Fruit fly (Drosophila melanogaster): ENCODE data around the gene BckdhA.

BckdhA gene

DNA sequence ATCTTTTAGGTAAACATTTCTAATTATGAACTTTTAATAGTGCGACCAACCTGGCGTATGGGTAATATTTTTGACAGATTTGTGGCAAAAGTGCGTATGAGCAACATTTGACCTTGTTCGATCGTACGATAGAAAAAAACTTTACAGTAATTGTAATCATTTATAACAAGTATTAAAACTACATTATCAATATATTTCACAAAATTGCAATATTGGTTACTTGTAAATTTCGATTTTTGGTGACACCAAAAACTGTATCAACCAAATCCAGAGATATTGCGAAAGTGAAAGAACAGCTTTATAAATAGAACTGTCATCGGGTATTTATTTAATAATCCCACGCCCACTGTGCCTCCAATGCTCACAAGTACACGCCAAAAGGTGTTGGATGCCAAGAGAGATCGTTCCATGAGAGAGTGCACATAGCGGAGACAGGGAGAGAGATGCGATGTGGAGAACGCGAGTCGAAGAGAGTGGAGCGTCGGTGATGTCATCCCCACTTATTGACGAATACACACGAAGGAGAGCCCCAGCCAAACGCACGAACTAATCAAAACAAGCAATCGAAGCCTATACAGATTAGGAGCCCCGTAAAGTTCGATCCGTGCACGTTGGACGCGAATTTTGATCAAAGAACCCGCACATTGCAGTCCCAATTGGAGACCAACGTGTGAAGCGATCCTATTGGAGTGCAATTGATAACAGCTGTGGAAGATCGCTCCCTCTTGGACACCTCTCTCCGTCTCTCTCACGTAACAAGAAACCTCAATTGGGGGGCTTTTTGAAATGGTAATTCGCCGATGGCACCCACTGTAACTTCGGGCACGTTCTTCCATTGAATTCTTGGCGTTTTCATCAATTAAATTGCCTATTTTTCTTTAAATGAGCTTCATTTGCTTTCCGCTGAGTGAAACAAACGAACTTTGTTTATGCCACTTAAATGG, 22.1 kb upstream of the BckdhA start:
- TF ChIP-seq CG12768 (GFP tag; optimal IDR thresholded peaks at IDR 0.05) (peak; percentile 95), ovo (GFP tag; optimal IDR thresholded peaks at IDR 0.05) (peak; percentile 57), toe (GFP tag; optimal IDR thresholded peaks at IDR 0.05) (peak; percentile 94), CG11617 (GFP tag; optimal IDR thresholded peaks at IDR 0.05) (peak; percentile 99), CG33017 (tag; optimal IDR thresholded peaks at IDR 0.05) (peak; percentile 88), kay (GFP tag; ENCODE audit: borderline replicate concordance) (peak; percentile 98), CG7045 (GFP tag; optimal IDR thresholded peaks at IDR 0.05) (peak; percentile 96), cic (GFP tag; optimal IDR thresholded peaks at IDR 0.05) (peak; percentile 72), CG14711 (tag; optimal IDR thresholded peaks at IDR 0.05) (peak; percentile 81), CG1620 (GFP tag; optimal IDR thresholded peaks at IDR 0.05) (peak; percentile 92), CG7101 (tag; optimal IDR thresholded peaks at IDR 0.05) (peak; percentile 93), pad (GFP tag; optimal IDR thresholded peaks at IDR 0.05) (peak; percentile 90), Crg-1 (GFP tag; optimal IDR thresholded peaks at IDR 0.05) (peak; percentile 87), CG5204 (GFP tag; optimal IDR thresholded peaks at IDR 0.05) (peak; percentile 96), Mnt (GFP tag; optimal IDR thresholded peaks at IDR 0.05) (peak; percentile 82), bab1 (GFP tag; optimal IDR thresholded peaks at IDR 0.05) (peak; percentile 84), Hr96 (GFP tag; optimal IDR thresholded peaks at IDR 0.05) (peak; percentile 88), tj (GFP tag; optimal IDR thresholded peaks at IDR 0.05) (peak; percentile 89), Clk (GFP tag; optimal IDR thresholded peaks at IDR 0.05) (peak; percentile 93), cnc (optimal IDR thresholded peaks at IDR 0.05) (peak; percentile 19 to 66)

DNA sequence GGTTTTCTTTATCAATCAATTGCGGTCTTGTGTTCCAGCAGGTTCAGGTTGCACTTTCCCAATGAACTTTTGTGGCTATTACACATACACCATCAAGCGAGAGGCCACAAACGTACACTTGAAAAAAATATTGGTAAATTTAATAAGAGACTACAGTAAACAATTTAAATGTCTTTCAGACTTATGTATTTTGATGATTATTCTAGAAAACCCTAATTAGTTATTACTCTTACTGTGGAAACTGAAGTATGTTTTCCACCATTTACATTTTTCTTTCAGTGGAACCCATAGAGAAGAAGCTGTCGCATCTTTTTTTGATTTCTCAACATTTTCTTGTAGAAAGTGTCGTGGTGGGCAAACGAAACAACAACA, 21.5 kb upstream of the BckdhA start:
- TF ChIP-seq CG7045 (GFP tag; optimal IDR thresholded peaks at IDR 0.05) (peak; percentile 29), Hr96 (GFP tag; optimal IDR thresholded peaks at IDR 0.05) (no peak), CG5204 (GFP tag; optimal IDR thresholded peaks at IDR 0.05) (no peak), CG12768 (GFP tag; optimal IDR thresholded peaks at IDR 0.05) (no peak), CG11617 (GFP tag; optimal IDR thresholded peaks at IDR 0.05) (peak; percentile 43), CG14711 (tag; optimal IDR thresholded peaks at IDR 0.05) (peak; percentile 68), CG33017 (tag; optimal IDR thresholded peaks at IDR 0.05) (peak; percentile 46), toe (GFP tag; optimal IDR thresholded peaks at IDR 0.05) (no peak), Mnt (GFP tag; optimal IDR thresholded peaks at IDR 0.05) (no peak), tj (GFP tag; optimal IDR thresholded peaks at IDR 0.05) (no peak), pad (GFP tag; optimal IDR thresholded peaks at IDR 0.05) (no peak), kay (GFP tag; ENCODE audit: borderline replicate concordance) (no peak), cnc (optimal IDR thresholded peaks at IDR 0.05) (no peak), CG1620 (GFP tag; optimal IDR thresholded peaks at IDR 0.05) (peak; percentile 26), CG7101 (tag; optimal IDR thresholded peaks at IDR 0.05) (peak; percentile 70), Crg-1 (GFP tag; optimal IDR thresholded peaks at IDR 0.05) (no peak), ovo (GFP tag; optimal IDR thresholded peaks at IDR 0.05) (no peak), bab1 (GFP tag; optimal IDR thresholded peaks at IDR 0.05) (peak; percentile 12), cic (GFP tag; optimal IDR thresholded peaks at IDR 0.05) (no peak), Clk (GFP tag; optimal IDR thresholded peaks at IDR 0.05) (no peak)

DNA sequence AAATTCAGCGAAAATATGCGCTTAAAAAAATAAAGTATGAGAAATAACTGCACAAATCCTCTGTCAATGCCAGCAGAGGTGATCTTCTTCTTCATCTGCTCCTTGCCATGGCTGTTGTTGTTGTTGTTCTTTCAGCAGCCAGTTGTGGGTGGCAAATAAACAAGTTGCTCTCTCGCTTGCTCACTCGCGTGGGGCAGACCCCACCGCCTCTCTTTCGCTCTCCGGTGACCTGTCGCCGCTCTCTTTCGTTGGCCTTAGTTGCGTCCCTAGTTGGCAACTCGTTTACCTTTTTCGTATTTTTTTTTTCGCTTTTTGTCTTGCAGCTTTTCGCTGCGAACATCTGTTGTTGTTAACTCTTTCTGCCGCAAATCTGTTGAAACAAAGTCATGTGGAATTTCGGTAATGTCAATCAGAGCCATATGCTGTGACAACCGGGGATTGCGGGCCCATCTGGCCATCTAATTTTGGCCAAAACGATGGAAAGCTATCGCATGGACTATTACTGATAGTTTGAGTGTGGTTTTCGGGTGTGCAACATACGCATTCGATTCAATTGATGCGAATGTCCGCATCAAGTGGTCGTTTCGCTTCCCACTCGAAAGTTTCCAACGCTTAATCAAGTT, 20.9 kb upstream of the BckdhA start:
- TF ChIP-seq Crg-1 (GFP tag; optimal IDR thresholded peaks at IDR 0.05), result no peak
- no peak for TF ChIP-seq Mnt (GFP tag; optimal IDR thresholded peaks at IDR 0.05)
- TF ChIP-seq bab1 (GFP tag; optimal IDR thresholded peaks at IDR 0.05), result no peak
- no peak for TF ChIP-seq CG7101 (tag; optimal IDR thresholded peaks at IDR 0.05)
- no peak for TF ChIP-seq Clk (GFP tag; optimal IDR thresholded peaks at IDR 0.05)
- TF ChIP-seq CG33017 (tag; optimal IDR thresholded peaks at IDR 0.05), result no peak
- no peak for TF ChIP-seq tj (GFP tag; optimal IDR thresholded peaks at IDR 0.05)
- TF ChIP-seq pad (GFP tag; optimal IDR thresholded peaks at IDR 0.05), result no peak
- no peak for TF ChIP-seq CG5204 (GFP tag; optimal IDR thresholded peaks at IDR 0.05)
- no peak for TF ChIP-seq cic (GFP tag; optimal IDR thresholded peaks at IDR 0.05)
- no peak for TF ChIP-seq ovo (GFP tag; optimal IDR thresholded peaks at IDR 0.05)
- TF ChIP-seq CG7045 (GFP tag; optimal IDR thresholded peaks at IDR 0.05), result no peak
- TF ChIP-seq CG14711 (tag; optimal IDR thresholded peaks at IDR 0.05), result no peak
- no peak for TF ChIP-seq kay (GFP tag; ENCODE audit: borderline replicate concordance)
- no peak for TF ChIP-seq Hr96 (GFP tag; optimal IDR thresholded peaks at IDR 0.05)

DNA sequence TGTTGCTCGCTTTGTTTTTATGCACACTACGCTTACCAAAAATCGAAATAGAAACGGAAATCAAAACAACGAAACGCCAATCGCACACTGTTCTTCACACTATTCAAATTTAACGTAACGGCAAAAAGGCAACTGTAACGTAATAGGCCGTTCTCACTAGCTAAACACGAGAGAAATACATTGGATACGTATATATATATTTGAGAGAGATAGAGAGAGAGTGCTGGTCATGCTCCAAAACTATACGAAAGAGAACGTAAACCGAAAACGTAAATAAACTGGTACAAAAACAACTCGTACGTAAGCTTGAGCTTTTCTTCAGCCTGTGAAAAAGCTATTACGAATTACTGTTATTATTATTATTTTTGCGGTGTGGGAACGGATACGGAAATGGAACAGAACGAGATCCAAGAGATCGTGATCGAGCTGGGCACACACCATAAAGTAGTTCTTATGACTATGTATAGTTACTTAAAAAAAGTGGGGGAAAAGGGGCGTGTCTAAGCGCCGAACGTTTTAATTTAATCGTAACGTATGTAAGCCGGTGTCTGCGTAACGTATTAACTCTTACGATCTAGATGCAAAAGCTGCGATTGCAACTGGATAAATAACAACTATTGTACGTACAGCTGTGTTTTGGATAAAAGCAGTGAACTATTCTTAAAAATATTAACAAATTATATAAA, 11.9 kb upstream of the BckdhA start:
- TF ChIP-seq kay (GFP tag; ENCODE audit: borderline replicate concordance) (peak; percentile 68), CG14711 (tag; optimal IDR thresholded peaks at IDR 0.05) (no peak), Clk (GFP tag; optimal IDR thresholded peaks at IDR 0.05) (no peak), bab1 (GFP tag; optimal IDR thresholded peaks at IDR 0.05) (no peak), Crg-1 (GFP tag; optimal IDR thresholded peaks at IDR 0.05) (no peak)

- TF ChIP-seq bab1 (GFP tag; optimal IDR thresholded peaks at IDR 0.05), result no peak
- no peak for TF ChIP-seq CG7101 (tag; optimal IDR thresholded peaks at IDR 0.05)
- no peak for TF ChIP-seq CG1620 (GFP tag; optimal IDR thresholded peaks at IDR 0.05)
These were observed 8.7 kb upstream of the BckdhA start for dm6 chr3R:9546808-9547381.
